Fruit fly (Drosophila melanogaster): ENCODE data around the gene CG32579.
A peak's percentile ranks its signal among the peaks of the same experiment; 100 is the strongest.

CG32579 gene

dm6 chrX:16361306-16361705 is 38.2 kb downstream of the CG32579 start, which contains the start of gene nonA:
Gene nonA, plus strand, starts transcription at chrX:16361569.
- peak; percentile 5 for TF ChIP-seq N (GFP tag; optimal IDR thresholded peaks at IDR 0.05)
- TF ChIP-seq brk (GFP tag; optimal IDR thresholded peaks at IDR 0.05) = no peak
- no peak for TF ChIP-seq h (GFP tag; optimal IDR thresholded peaks at IDR 0.05)
- peak; percentile 54 for TF ChIP-seq woc (GFP tag; optimal IDR thresholded peaks at IDR 0.05)
- TF ChIP-seq psq (GFP tag; optimal IDR thresholded peaks at IDR 0.05) = no peak
- TF ChIP-seq CG9705 (GFP tag; optimal IDR thresholded peaks at IDR 0.05) = no peak
- peak; percentile 38 for TF ChIP-seq fru (GFP tag; optimal IDR thresholded peaks at IDR 0.05)
- no peak for TF ChIP-seq sage (GFP tag; optimal IDR thresholded peaks at IDR 0.05)
- TF ChIP-seq Abd-B (GFP tag; optimal IDR thresholded peaks at IDR 0.05) = no peak
- no peak for TF ChIP-seq CrebA (GFP tag; optimal IDR thresholded peaks at IDR 0.05; ENCODE audit: borderline replicate concordance)
- TF ChIP-seq foxo (GFP tag; optimal IDR thresholded peaks at IDR 0.05) = no peak
- peak; percentile 20 for TF ChIP-seq Hnf4 (GFP tag; optimal IDR thresholded peaks at IDR 0.05)
- TF ChIP-seq Vsx2 (GFP tag; optimal IDR thresholded peaks at IDR 0.05; ENCODE audit: partially characterized antibody) = no peak
- TF ChIP-seq usp (GFP tag; optimal IDR thresholded peaks at IDR 0.05) = no peak
- no peak for TF ChIP-seq Dfd (GFP tag; optimal IDR thresholded peaks at IDR 0.05)
- TF ChIP-seq Jra (GFP tag; optimal IDR thresholded peaks at IDR 0.05) = no peak
- no peak for TF ChIP-seq Sp1 (GFP tag; optimal IDR thresholded peaks at IDR 0.05)
- TF ChIP-seq CG32264 (GFP tag; optimal IDR thresholded peaks at IDR 0.05) = no peak
- TF ChIP-seq ey (GFP tag; optimal IDR thresholded peaks at IDR 0.05) = no peak
- TF ChIP-seq rgr (GFP tag; optimal IDR thresholded peaks at IDR 0.05) = no peak

- TF ChIP-seq Dfd (GFP tag; optimal IDR thresholded peaks at IDR 0.05) (no peak), OdsH (GFP tag; optimal IDR thresholded peaks at IDR 0.05) (no peak), N (GFP tag; optimal IDR thresholded peaks at IDR 0.05) (no peak), foxo (GFP tag; optimal IDR thresholded peaks at IDR 0.05) (no peak), woc (GFP tag; optimal IDR thresholded peaks at IDR 0.05) (no peak), CrebA (GFP tag; optimal IDR thresholded peaks at IDR 0.05; ENCODE audit: borderline replicate concordance) (no peak), usp (GFP tag; optimal IDR thresholded peaks at IDR 0.05) (no peak), Abd-B (GFP tag; optimal IDR thresholded peaks at IDR 0.05) (no peak), Dif (GFP tag; optimal IDR thresholded peaks at IDR 0.05; ENCODE audit: partially characterized antibody) (no peak), Hnf4 (GFP tag; optimal IDR thresholded peaks at IDR 0.05) (no peak), Jra (GFP tag; optimal IDR thresholded peaks at IDR 0.05) (no peak), dmrt93B (GFP tag; optimal IDR thresholded peaks at IDR 0.05) (no peak), br (GFP tag; optimal IDR thresholded peaks at IDR 0.05) (no peak), h (GFP tag; optimal IDR thresholded peaks at IDR 0.05) (no peak), Mio (GFP tag; optimal IDR thresholded peaks at IDR 0.05) (no peak)
Measured at dm6 chrX:16368585-16368984, 45.5 kb downstream of the CG32579 start.

dm6 chrX:16371923-16372322 is 48.8 kb downstream of the CG32579 start:
- TF ChIP-seq sage (GFP tag; optimal IDR thresholded peaks at IDR 0.05) (peak; percentile 19), h (GFP tag; optimal IDR thresholded peaks at IDR 0.05) (no peak), OdsH (GFP tag; optimal IDR thresholded peaks at IDR 0.05) (peak; percentile 23), fru (GFP tag; optimal IDR thresholded peaks at IDR 0.05) (peak; percentile 13)

- TF ChIP-seq foxo (GFP tag; optimal IDR thresholded peaks at IDR 0.05) (no peak), N (GFP tag; optimal IDR thresholded peaks at IDR 0.05) (no peak), fru (GFP tag; optimal IDR thresholded peaks at IDR 0.05) (no peak), Rel (GFP tag; optimal IDR thresholded peaks at IDR 0.05) (peak; percentile 9), Rel (tag; optimal IDR thresholded peaks at IDR 0.05) (no peak), CrebA (GFP tag; optimal IDR thresholded peaks at IDR 0.05; ENCODE audit: borderline replicate concordance) (no peak)
Measured at dm6 chrX:16372492-16373350, 49.6 kb downstream of the CG32579 start, which contains the start of gene Fur2. Gene Fur2, plus strand, starts transcription at chrX:16373086.

- TF ChIP-seq fru (GFP tag; optimal IDR thresholded peaks at IDR 0.05) (no peak), Mio (GFP tag; optimal IDR thresholded peaks at IDR 0.05) (no peak), dmrt93B (GFP tag; optimal IDR thresholded peaks at IDR 0.05) (no peak), sv (GFP tag; optimal IDR thresholded peaks at IDR 0.05) (no peak), CG32264 (GFP tag; optimal IDR thresholded peaks at IDR 0.05) (no peak), HLH106 (tag; optimal IDR thresholded peaks at IDR 0.05) (no peak), jim (GFP tag; optimal IDR thresholded peaks at IDR 0.05) (no peak), Dfd (GFP tag; optimal IDR thresholded peaks at IDR 0.05) (no peak), psq (GFP tag; optimal IDR thresholded peaks at IDR 0.05) (peak; percentile 19), br (GFP tag; optimal IDR thresholded peaks at IDR 0.05) (no peak), pan (optimal IDR thresholded peaks at IDR 0.05) (no peak), lola (GFP tag; optimal IDR thresholded peaks at IDR 0.05) (no peak), OdsH (GFP tag; optimal IDR thresholded peaks at IDR 0.05) (peak; percentile 10), woc (GFP tag; optimal IDR thresholded peaks at IDR 0.05) (no peak)
Measured at dm6 chrX:16373541-16373940, 50.5 kb downstream of the CG32579 start.
